Worm (Caenorhabditis elegans): ENCODE data around the gene lin-29.

ce11 chrII:11930132-11930531, 5.0 kb downstream of the lin-29 start:
- TF ChIP-seq W03F9.2 (tag; optimal IDR thresholded peaks at IDR 0.05), result no peak
- TF ChIP-seq dao-5 (tag; optimal IDR thresholded peaks at IDR 0.05), result no peak

Data from whole organism, L4/young adult.